Worm (Caenorhabditis elegans): Measurements from ENCODE around the gene Y48E1C.1.

Gene Y48E1C.1

ce11 chrII:13456622-13457021 is 41.8 kb downstream of the Y48E1C.1 start (continued):
- peak; percentile 5 for TF ChIP-seq unc-42 (tag; optimal IDR thresholded peaks at IDR 0.05)
- TF ChIP-seq ceh-30 (tag; optimal IDR thresholded peaks at IDR 0.05), result no peak
- no peak for TF ChIP-seq C38D4.7 (GFP tag; optimal IDR thresholded peaks at IDR 0.05)
- TF ChIP-seq pax-1 (tag; optimal IDR thresholded peaks at IDR 0.05), result no peak
- no peak for TF ChIP-seq lin-11 (tag; optimal IDR thresholded peaks at IDR 0.05)
- TF ChIP-seq fax-1 (tag; optimal IDR thresholded peaks at IDR 0.05), result no peak
- no peak for TF ChIP-seq madf-2 (tag; optimal IDR thresholded peaks at IDR 0.05)
- no peak for TF ChIP-seq lim-6 (tag; optimal IDR thresholded peaks at IDR 0.05)
- no peak for TF ChIP-seq pag-3 (tag; optimal IDR thresholded peaks at IDR 0.05; ENCODE audit: borderline replicate concordance)
- TF ChIP-seq ceh-9 (tag; optimal IDR thresholded peaks at IDR 0.05), result no peak
- TF ChIP-seq elt-4 (tag; optimal IDR thresholded peaks at IDR 0.05), result no peak
- TF ChIP-seq gmeb-2 (tag; optimal IDR thresholded peaks at IDR 0.05), result no peak

- TF ChIP-seq ceh-31 (tag; optimal IDR thresholded peaks at IDR 0.05) (no peak), ahr-1 (tag; optimal IDR thresholded peaks at IDR 0.05) (no peak), ref-2 (tag; optimal IDR thresholded peaks at IDR 0.05) (no peak), madf-2 (tag; optimal IDR thresholded peaks at IDR 0.05) (no peak), rnt-1 (tag; optimal IDR thresholded peaks at IDR 0.05) (no peak), ama-1 (optimal IDR thresholded peaks at IDR 0.05) (peak; percentile 84), odd-2 (tag; optimal IDR thresholded peaks at IDR 0.05) (no peak), pha-2 (tag; optimal IDR thresholded peaks at IDR 0.05) (no peak), ets-4 (tag; optimal IDR thresholded peaks at IDR 0.05) (no peak), ceh-24 (tag; optimal IDR thresholded peaks at IDR 0.05) (no peak), Y22D7AL.16 (tag; optimal IDR thresholded peaks at IDR 0.05) (no peak), unc-3 (GFP tag; conservative IDR thresholded peaks at IDR 0.05) (no peak; the same call in 1 of the 2 replicates), unc-3 (tag; optimal IDR thresholded peaks at IDR 0.05) (no peak), sox-2 (GFP tag; IDR thresholded peaks at IDR 0.05) (no peak), K09A11.1 (tag; optimal IDR thresholded peaks at IDR 0.05; ENCODE audit: insufficient read depth) (no peak), ceh-30 (tag; optimal IDR thresholded peaks at IDR 0.05) (peak; percentile 19), fkh-6 (tag; optimal IDR thresholded peaks at IDR 0.05) (no peak), hlh-15 (tag; optimal IDR thresholded peaks at IDR 0.05) (no peak), nfya-1 (tag; optimal IDR thresholded peaks at IDR 0.05) (peak; percentile 37), eyg-1 (tag; optimal IDR thresholded peaks at IDR 0.05) (no peak), npax-4 (tag; optimal IDR thresholded peaks at IDR 0.05) (no peak), ceh-48 (tag; optimal IDR thresholded peaks at IDR 0.05) (no peak), fkh-10 (GFP tag; optimal IDR thresholded peaks at IDR 0.05) (no peak), syd-9 (tag; optimal IDR thresholded peaks at IDR 0.05) (no peak), sdc-2 (tag; optimal IDR thresholded peaks at IDR 0.05) (no peak), pax-1 (tag; optimal IDR thresholded peaks at IDR 0.05) (peak; percentile 47), gmeb-2 (tag; optimal IDR thresholded peaks at IDR 0.05) (no peak), mec-3 (tag; optimal IDR thresholded peaks at IDR 0.05; ENCODE audit: borderline replicate concordance) (no peak), sox-4 (tag; optimal IDR thresholded peaks at IDR 0.05) (no peak), pqm-1 (tag; optimal IDR thresholded peaks at IDR 0.05) (no peak), hlh-30 (tag; optimal IDR thresholded peaks at IDR 0.05; ENCODE audit: insufficient read depth) (no peak), elt-2 (tag; optimal IDR thresholded peaks at IDR 0.05) (peak; percentile 41), C38D4.7 (GFP tag; optimal IDR thresholded peaks at IDR 0.05) (no peak), dve-1 (tag; optimal IDR thresholded peaks at IDR 0.05) (peak; percentile 18), che-1 (tag; optimal IDR thresholded peaks at IDR 0.05) (no peak), pat-9 (tag; optimal IDR thresholded peaks at IDR 0.05) (no peak), T23F11.4 (GFP tag; optimal IDR thresholded peaks at IDR 0.05) (no peak), fax-1 (tag; optimal IDR thresholded peaks at IDR 0.05) (no peak), nhr-11 (tag; optimal IDR thresholded peaks at IDR 0.05) (no peak), unc-42 (tag; optimal IDR thresholded peaks at IDR 0.05) (peak; percentile 30), ceh-9 (tag; optimal IDR thresholded peaks at IDR 0.05) (no peak), ttx-3 (tag; optimal IDR thresholded peaks at IDR 0.05) (no peak), ceh-6 (GFP tag; optimal IDR thresholded peaks at IDR 0.05) (no peak), unc-55 (GFP tag; optimal IDR thresholded peaks at IDR 0.05) (no peak), dmd-4 (tag; optimal IDR thresholded peaks at IDR 0.05; ENCODE audit: borderline replicate concordance) (no peak)
Measured at ce11 chrII:13460592-13461395, 46.0 kb downstream of the Y48E1C.1 start, which contains the start of gene pqn-27. Gene pqn-27 (minus strand): TSS chrII:13460642.

All from whole organism, late embryonic.